Fruit fly (Drosophila melanogaster) whole organism, embryonic: ENCODE results near the gene CG17343.
A peak's percentile ranks its signal among the peaks of the same experiment; 100 is the strongest.

Source experiments
- Adf1 ChIP-seq: fragments of 200-800 bp; sonication (Bioruptor generic); IDR thresholded peaks from 2 replicates; pipeline ENCODE4 v1.3.6; 2022; ENCODE audit warnings: missing biosample characterization, missing genetic modification characterization
- CG11504 ChIP-seq: fragments of 200-800 bp; sonication (Bioruptor generic); optimal IDR thresholded peaks from 3 replicates; lab custom pipeline; 2019; ENCODE audit warnings: missing biosample characterization, mild to moderate bottlenecking, missing genetic modification characterization, moderate library complexity
- CG12104 ChIP-seq: fragments of 200-800 bp; sonication (Bioruptor generic); optimal IDR thresholded peaks from 3 replicates; lab custom pipeline; 2016; ENCODE audit warnings: missing biosample characterization, missing genetic modification characterization
- CG15514 ChIP-seq: fragments of 200-800 bp; sonication (Bioruptor generic); optimal IDR thresholded peaks from 3 replicates; lab custom pipeline; 2017; ENCODE audit warnings: missing biosample characterization, missing genetic modification characterization, mild to moderate bottlenecking, moderate library complexity, missing genetic modification reagents
- CG15601 ChIP-seq: fragments of 200-800 bp; sonication (Bioruptor generic); optimal IDR thresholded peaks from 3 replicates; lab custom pipeline; 2019; ENCODE audit warnings: missing biosample characterization, mild to moderate bottlenecking, missing genetic modification characterization, moderate library complexity
- CG17186 ChIP-seq: fragments of 200-800 bp; sonication (Bioruptor generic); optimal IDR thresholded peaks from 3 replicates; lab custom pipeline; 2017; ENCODE audit warnings: missing biosample characterization, missing genetic modification reagents, missing genetic modification characterization
- CG17361 ChIP-seq: fragments of 200-800 bp; sonication (Bioruptor generic); IDR thresholded peaks from 3 replicates; pipeline ENCODE4 v1.3.6; 2022; ENCODE audit warnings: missing biosample characterization, missing genetic modification characterization
- CG2712 ChIP-seq: fragments of 200-800 bp; optimal IDR thresholded peaks from 3 replicates; lab custom pipeline; 2019; ENCODE audit warnings: missing biosample characterization, mild to moderate bottlenecking, missing genetic modification characterization, moderate library complexity
- CG32532 ChIP-seq: fragments of 200-800 bp; sonication (Bioruptor generic); IDR thresholded peaks from 2 replicates; pipeline ENCODE4 v1.3.6; 2022; ENCODE audit warnings: missing biosample characterization, missing genetic modification characterization
- CG34422 ChIP-seq: fragments of 200-800 bp; sonication (Bioruptor generic); IDR thresholded peaks from 3 replicates; pipeline ENCODE4 v1.3.6; 2022; ENCODE audit warnings: missing biosample characterization, missing genetic modification characterization
- CG3847 ChIP-seq: fragments of 200-800 bp; sonication (Bioruptor generic); IDR thresholded peaks from 2 replicates; pipeline ENCODE4 v1.3.6; 2022; ENCODE audit warnings: missing biosample characterization, missing genetic modification characterization
- CG3995 ChIP-seq: fragments of 200-800 bp; sonication (Bioruptor generic); optimal IDR thresholded peaks from 3 replicates; lab custom pipeline; 2016; ENCODE audit warnings: missing biosample characterization, missing genetic modification characterization
- CG4617 ChIP-seq: fragments of 200-800 bp; sonication (Bioruptor generic); optimal IDR thresholded peaks from 3 replicates; lab custom pipeline; 2016; ENCODE audit warnings: missing biosample characterization, missing genetic modification characterization, borderline replicate concordance
- CG8089 ChIP-seq: fragments of 200-800 bp; sonication (Bioruptor generic); optimal IDR thresholded peaks from 3 replicates; lab custom pipeline; 2016; ENCODE audit warnings: missing biosample characterization, missing genetic modification characterization
- CG8478 ChIP-seq: fragments of >200 bp; optimal IDR thresholded peaks from 2 replicates; lab custom pipeline; 2018
- CG8765 ChIP-seq: fragments of 200-800 bp; sonication (Bioruptor generic); IDR thresholded peaks from 2 replicates; pipeline ENCODE4 v1.3.6; 2022; ENCODE audit warnings: missing biosample characterization, missing genetic modification characterization
- CG9797 ChIP-seq: fragments of 200-800 bp; sonication (Bioruptor generic); optimal IDR thresholded peaks from 3 replicates; lab custom pipeline; 2018; ENCODE audit warnings: missing biosample characterization, mild to moderate bottlenecking, missing genetic modification characterization
- Dip3 ChIP-seq: fragments of 200-800 bp; sonication (Bioruptor generic); optimal IDR thresholded peaks from 3 replicates; lab custom pipeline; 2016; ENCODE audit warnings: missing biosample characterization, missing genetic modification characterization
- Dp ChIP-seq: fragments of 200-800 bp; sonication (Bioruptor generic); optimal IDR thresholded peaks from 2 replicates; lab custom pipeline; 2018; ENCODE audit warnings: missing biosample characterization, mild to moderate bottlenecking, missing genetic modification characterization, moderate library complexity
- Elba2 ChIP-seq: fragments of 200-800 bp; sonication (Bioruptor generic); optimal IDR thresholded peaks from 3 replicates; lab custom pipeline; 2016; ENCODE audit warnings: missing biosample characterization, missing genetic modification characterization
- Fer1 ChIP-seq: fragments of 200-800 bp; sonication (Bioruptor generic); optimal IDR thresholded peaks from 2 replicates; lab custom pipeline; 2017; ENCODE audit warnings: missing biosample characterization, mild to moderate bottlenecking, missing genetic modification characterization
- HmgZ ChIP-seq: fragments of 200-800 bp; sonication (Bioruptor generic); optimal IDR thresholded peaks from 2 replicates; lab custom pipeline; 2018; ENCODE audit warnings: missing biosample characterization, mild to moderate bottlenecking, missing genetic modification characterization
- Lhr ChIP-seq: fragments of 200-800 bp; sonication (Bioruptor generic); optimal IDR thresholded peaks from 3 replicates; lab custom pipeline; 2017; ENCODE audit warnings: mild to moderate bottlenecking, missing biosample characterization, missing genetic modification reagents, missing genetic modification characterization
- Lim3 ChIP-seq: fragments of 200-800 bp; sonication (Bioruptor generic); IDR thresholded peaks from 2 replicates; pipeline ENCODE4 v1.3.6; 2022; ENCODE audit warnings: missing biosample characterization, missing genetic modification characterization
- MESR4 ChIP-seq: fragments of 200-800 bp; sonication (Bioruptor generic); optimal IDR thresholded peaks from 2 replicates; lab custom pipeline; 2018; ENCODE audit warnings: missing biosample characterization, mild to moderate bottlenecking, missing genetic modification characterization, moderate library complexity
- Med ChIP-seq: fragments of 200-800 bp; sonication (Bioruptor generic); peaks from one replicate; lab custom pipeline; 2016; ENCODE audit warnings: missing biosample characterization, missing genetic modification characterization, mild to moderate bottlenecking, inconsistent platforms, moderate library complexity
- Myb ChIP-seq: fragments of 200-800 bp; sonication (Bioruptor generic); optimal IDR thresholded peaks from 2 replicates; lab custom pipeline; 2016; ENCODE audit warnings: missing biosample characterization, missing genetic modification characterization
- NK7.1 ChIP-seq: fragments of 200-800 bp; sonication (Bioruptor generic); optimal IDR thresholded peaks from 3 replicates; lab custom pipeline; 2016; ENCODE audit warnings: missing biosample characterization, missing genetic modification characterization
- bsh ChIP-seq, 2 experiments: fragments of 200-800 bp; sonication (Bioruptor generic); optimal IDR thresholded peaks; 2 replicates each; lab custom pipeline; 2017 to 2018; ENCODE audit warnings: mild to moderate bottlenecking in 2 of 2, missing biosample characterization in 2 of 2, missing genetic modification characterization in 2 of 2, moderate library complexity in 1 of 2
- cg ChIP-seq: fragments of 200-800 bp; sonication (Bioruptor generic); optimal IDR thresholded peaks from 3 replicates; lab custom pipeline; 2019; ENCODE audit warnings: missing biosample characterization, mild to moderate bottlenecking, missing genetic modification characterization, moderate library complexity
- chinmo ChIP-seq: fragments of 200-800 bp; sonication (Bioruptor generic); IDR thresholded peaks from 4 replicates; pipeline ENCODE4 v1.3.6; 2022; ENCODE audit warnings: missing biosample characterization, missing genetic modification characterization; ENCODE audit not compliant: partially characterized antibody
- ci ChIP-seq: fragments of 200-800 bp; sonication (Bioruptor generic); IDR thresholded peaks from 3 replicates; pipeline ENCODE4 v1.3.6; 2022; ENCODE audit warnings: missing biosample characterization, missing genetic modification characterization
- croc ChIP-seq: fragments of 200-800 bp; sonication (Bioruptor generic); conservative IDR thresholded peaks from 3 replicates; pipeline ENCODE4 v1.3.6; 2022; ENCODE audit warnings: missing biosample characterization, missing genetic modification characterization
- dati ChIP-seq: fragments of 200-800 bp; sonication (Bioruptor generic); IDR thresholded peaks from 2 replicates; pipeline ENCODE4 v1.3.6; 2022; ENCODE audit warnings: missing biosample characterization, missing genetic modification characterization
- fd64A ChIP-seq: fragments of 200-800 bp; sonication (Bioruptor generic); optimal IDR thresholded peaks from 3 replicates; lab custom pipeline; 2018; ENCODE audit warnings: missing biosample characterization, mild to moderate bottlenecking, missing genetic modification characterization
- fru ChIP-seq: fragments of >200 bp; optimal IDR thresholded peaks from 2 replicates; lab custom pipeline; 2017
- ftz-f1 ChIP-seq: fragments of 200-800 bp; sonication (Bioruptor generic); optimal IDR thresholded peaks from 2 replicates; lab custom pipeline; 2016; ENCODE audit warnings: missing biosample characterization, missing genetic modification characterization
- gcm ChIP-seq: fragments of 200-800 bp; sonication (Bioruptor generic); optimal IDR thresholded peaks from 2 replicates; lab custom pipeline; 2019; ENCODE audit warnings: missing biosample characterization, mild to moderate bottlenecking, missing genetic modification characterization, moderate library complexity
- gro ChIP-seq: fragments of 200-800 bp; sonication (Bioruptor generic); optimal IDR thresholded peaks from 2 replicates; lab custom pipeline; 2016; ENCODE audit warnings: missing biosample characterization, missing genetic modification characterization
- hkb ChIP-seq, 2 experiments: fragments of 200-800 bp in 1 of 2; fragments of >200 bp in 1 of 2; sonication (Bioruptor generic) in 1 of 2; IDR thresholded peaks in 1 of 2; optimal IDR thresholded peaks in 1 of 2; 2 replicates each; pipeline versions ENCODE4 v1.3.6 to Lab custom; 2017 to 2022; ENCODE audit warnings: missing biosample characterization in 1 of 2, missing genetic modification characterization in 1 of 2
- klu ChIP-seq: fragments of 200-800 bp; sonication (Bioruptor generic); IDR thresholded peaks from 2 replicates; pipeline ENCODE4 v1.3.6; 2022; ENCODE audit warnings: missing biosample characterization, missing genetic modification characterization
- kni ChIP-seq: fragments of 200-800 bp; sonication (Bioruptor generic); optimal IDR thresholded peaks from 3 replicates; lab custom pipeline; 2017; ENCODE audit warnings: mild to moderate bottlenecking, missing biosample characterization, missing genetic modification reagents, missing genetic modification characterization
- mirr ChIP-seq: fragments of 200-800 bp; sonication (Bioruptor generic); optimal IDR thresholded peaks from 3 replicates; lab custom pipeline; 2018; ENCODE audit warnings: missing biosample characterization, mild to moderate bottlenecking, missing genetic modification characterization
- nmo ChIP-seq: fragments of 200-800 bp; sonication (Bioruptor generic); optimal IDR thresholded peaks from 2 replicates; lab custom pipeline; 2018; ENCODE audit warnings: missing biosample characterization, mild to moderate bottlenecking, missing genetic modification characterization, moderate library complexity
- repo ChIP-seq: fragments of 200-800 bp; sonication (Bioruptor generic); optimal IDR thresholded peaks from 2 replicates; lab custom pipeline; 2016; ENCODE audit warnings: missing biosample characterization, missing genetic modification characterization
- sc ChIP-seq, 3 experiments: fragments of >200 bp in 2 of 3; fragments of 200-800 bp in 1 of 3; sonication (Bioruptor generic) in 1 of 3; optimal IDR thresholded peaks; 2 replicates in 2 of 3; 3 replicates in 1 of 3; lab custom pipeline; 2017; ENCODE audit warnings: mild to moderate bottlenecking in 1 of 3, missing biosample characterization in 1 of 3, missing genetic modification characterization in 1 of 3, missing genetic modification reagents in 1 of 3
- stwl ChIP-seq: fragments of 200-800 bp; sonication (Bioruptor generic); optimal IDR thresholded peaks from 3 replicates; lab custom pipeline; 2018; ENCODE audit warnings: missing biosample characterization, mild to moderate bottlenecking, missing genetic modification characterization, moderate library complexity
- z ChIP-seq: fragments of 200-800 bp; sonication (Bioruptor generic); IDR thresholded peaks from 3 replicates; pipeline ENCODE4 v1.3.6; 2022; ENCODE audit warnings: missing biosample characterization, missing genetic modification characterization

Gene CG17343

dm6 chr2L:19053860-19054515 lies 10.7 kb upstream of the CG17343 start, which contains the start of gene CG10492 (continued):
- TF ChIP-seq Dip3 (GFP tag; lab: Kevin White, UChicago), result peak; percentile 12
- TF ChIP-seq CG17361 (GFP tag; lab: Robert Waterston, UW), result peak; percentile 23; the same call in 1 of the 3 replicates
- no peak for TF ChIP-seq mirr (GFP tag; lab: Kevin White, UChicago)
- peak; percentile 92 for TF ChIP-seq CG9797
- peak; percentile 52; the same call in 1 of the 2 replicates for TF ChIP-seq CG3847 (GFP tag; lab: Robert Waterston, UW)
- peak; percentile 51 for TF ChIP-seq stwl (tag; lab: Kevin White, UChicago)
- no peak for TF ChIP-seq CG8089 (GFP tag; lab: Kevin White, UChicago)
- peak; percentile 93 for TF ChIP-seq Dp (GFP tag; lab: Kevin White, UChicago)
- peak; percentile 24 for TF ChIP-seq Fer1 (GFP tag; lab: Kevin White, UChicago)
- peak; percentile 84 for TF ChIP-seq Lhr (GFP tag; lab: Kevin White, UChicago)
- peak; percentile 20 for TF ChIP-seq Elba2
- peak; percentile 81 for TF ChIP-seq ftz-f1 (GFP tag; lab: Kevin White, UChicago)
- peak; percentile 73 for TF ChIP-seq hkb (optimal IDR thresholded peaks at IDR 0.05; lab: Kevin White, UChicago)
- no peak for TF ChIP-seq hkb (GFP tag; IDR thresholded peaks at IDR 0.05; lab: Robert Waterston, UW)
- TF ChIP-seq CG4617 (GFP tag; lab: Kevin White, UChicago), result peak; percentile 92
- TF ChIP-seq CG32532, result peak; percentile 34; the same call in 1 of the 2 replicates
- peak; percentile 73; the same call in 1 of the 4 replicates for TF ChIP-seq chinmo (GFP tag; lab: Robert Waterston, UW)
- no peak for TF ChIP-seq CG15601
- peak; percentile 53 for TF ChIP-seq Myb (GFP tag; lab: Kevin White, UChicago)
- TF ChIP-seq klu (GFP tag; lab: Robert Waterston, UW), result peak; percentile 39; the same call in 1 of the 2 replicates
- TF ChIP-seq z (GFP tag; lab: Robert Waterston, UW), result 0 out of 3 replicates have a peak, but pooled peaks have one; percentile 14
- TF ChIP-seq CG34422 (GFP tag; lab: Robert Waterston, UW), result peak; percentile 83
- peak; percentile 15 for TF ChIP-seq HmgZ (tag; lab: Kevin White, UChicago)
- no peak for TF ChIP-seq croc (GFP tag; lab: Robert Waterston, UW)
- no peak for TF ChIP-seq NK7.1
- TF ChIP-seq Med, result peak; percentile 60
- TF ChIP-seq CG12104 (GFP tag; lab: Kevin White, UChicago), result no peak
- TF ChIP-seq bsh (GFP tag; optimal IDR thresholded peaks at IDR 0.05; lab: Kevin White, UChicago), result no peak
- peak; percentile 45 for TF ChIP-seq nmo (GFP tag; lab: Kevin White, UChicago)
- peak; percentile 49; the same call in 1 of the 3 replicates for TF ChIP-seq ci (GFP tag; lab: Robert Waterston, UW)
- TF ChIP-seq CG17186 (GFP tag; lab: Kevin White, UChicago), result peak; percentile 31
- TF ChIP-seq CG2712 (tag; lab: Kevin White, UChicago), result peak; percentile 24
- TF ChIP-seq CG3995, result peak; percentile 75
- no peak for TF ChIP-seq fd64A (GFP tag; lab: Kevin White, UChicago)
- no peak for TF ChIP-seq gro (GFP tag; lab: Kevin White, UChicago)
- no peak for TF ChIP-seq gcm (GFP tag; lab: Kevin White, UChicago)
- peak; percentile 19; the same call in 1 of the 2 replicates for TF ChIP-seq CG8765 (GFP tag; lab: Robert Waterston, UW)
- peak; percentile 26 for TF ChIP-seq CG11504 (tag; lab: Kevin White, UChicago)

dm6 chr2L:19054516-19054887 lies 10.2 kb upstream of the CG17343 start:
- TF ChIP-seq chinmo (GFP tag; lab: Robert Waterston, UW) (0 out of 4 replicates have a peak, but pooled peaks have one; percentile 27), repo (GFP tag; lab: Kevin White, UChicago) (no peak), Adf1 (GFP tag; lab: Robert Waterston, UW) (0 out of 2 replicates have a peak, but pooled peaks have one; percentile 29), dati (no peak), CG15514 (GFP tag; lab: Kevin White, UChicago) (no peak), CG8478 (peak; percentile 52), kni (GFP tag; lab: Kevin White, UChicago) (peak; percentile 80), CG34422 (GFP tag; lab: Robert Waterston, UW) (0 out of 3 replicates have a peak, but pooled peaks have one; percentile 30), MESR4 (GFP tag; lab: Kevin White, UChicago) (peak; percentile 18), fru (lab: Kevin White, UChicago) (peak; percentile 34), cg (GFP tag; lab: Kevin White, UChicago) (peak; percentile 78), sc (optimal IDR thresholded peaks at IDR 0.05; lab: Kevin White, UChicago) (no peak), sc (GFP tag; optimal IDR thresholded peaks at IDR 0.05; lab: Kevin White, UChicago) (no peak), Lim3 (GFP tag; lab: Robert Waterston, UW) (0 out of 2 replicates have a peak, but pooled peaks have one; percentile 5)
- TF ChIP-seq, all 482 proteins: peak for 9
